Fruit fly (Drosophila melanogaster): ENCODE results near the gene CG34278.

DNA sequence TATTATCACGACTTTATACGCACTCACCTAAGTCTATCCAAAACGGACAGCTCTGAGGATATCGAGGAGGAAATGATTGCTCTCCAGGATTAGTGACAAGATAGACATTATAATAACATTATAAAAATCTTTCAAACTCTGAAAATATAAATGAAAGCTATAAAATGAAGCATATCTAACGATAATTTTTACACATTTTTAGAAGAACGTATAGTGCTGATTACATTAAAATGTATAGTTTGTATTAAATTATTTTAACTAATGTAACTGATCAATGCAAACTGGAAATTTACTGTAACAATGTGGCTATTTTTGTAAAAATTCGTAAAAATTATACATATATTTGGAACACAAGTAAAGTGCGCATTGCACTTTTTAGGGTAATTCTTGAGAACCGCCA, 18.4 kb downstream of the CG34278 start, which contains the start of gene CG5265:
- TF ChIP-seq EcR (GFP tag; optimal IDR thresholded peaks at IDR 0.05) (no peak), CG32121 (GFP tag; IDR thresholded peaks at IDR 0.05) (no peak), CG10348 (GFP tag; IDR thresholded peaks at IDR 0.05) (no peak), fd96Ca (GFP tag; IDR thresholded peaks at IDR 0.05) (no peak), CG4496 (GFP tag; IDR thresholded peaks at IDR 0.05) (no peak), Pif1B (GFP tag; optimal IDR thresholded peaks at IDR 0.05) (no peak), D1 (tag; optimal IDR thresholded peaks at IDR 0.05) (no peak), rn (GFP tag; IDR thresholded peaks at IDR 0.05) (no peak), Snoo (tag; optimal IDR thresholded peaks at IDR 0.05) (no peak), CG8159 (tag; optimal IDR thresholded peaks at IDR 0.05) (no peak), gl (tag; optimal IDR thresholded peaks at IDR 0.05) (no peak), CG12605 (GFP tag; IDR thresholded peaks at IDR 0.05) (no peak)

Data from whole organism, pupa.